Worm (Caenorhabditis elegans): Measurements from ENCODE around the gene F07G6.5.
"Not testable (repeated sequence)": the region's sequence is repeated elsewhere in the genome, so short reads cannot be mapped to it uniquely, and the experiment has no call there.

F07G6.5 gene

ce11 chrX:1675147-1675546 lies 31.3 kb downstream of the F07G6.5 start:
- TF ChIP-seq B0261.1 (tag; optimal IDR thresholded peaks at IDR 0.05), result peak; percentile 56
- TF ChIP-seq ztf-25 (GFP tag; IDR thresholded peaks at IDR 0.05), result 0 out of 2 replicates have a peak, but pooled peaks have one; percentile 49
- TF ChIP-seq rpc-1 (optimal IDR thresholded peaks at IDR 0.05), result peak; percentile 51
- peak; percentile 80 for TF ChIP-seq rpc-1 (tag; optimal IDR thresholded peaks at IDR 0.05)
- peak; percentile 26 for TF ChIP-seq snpc-3.4 (tag; optimal IDR thresholded peaks at IDR 0.05)
- peak; percentile 67; the same call in 1 of the 2 replicates for TF ChIP-seq lin-26 (GFP tag; IDR thresholded peaks at IDR 0.05)
- TF ChIP-seq die-1 (tag; optimal IDR thresholded peaks at IDR 0.05), result peak; percentile 45
- 0 out of 2 replicates have a peak, but pooled peaks have one; percentile 22 for TF ChIP-seq ceh-91 (GFP tag; IDR thresholded peaks at IDR 0.05)
- peak; percentile 53 for TF ChIP-seq dox-1 (GFP tag; IDR thresholded peaks at IDR 0.05)
- peak; percentile 8 for TF ChIP-seq ztf-18 (tag; optimal IDR thresholded peaks at IDR 0.05)
- peak; percentile 70 for TF ChIP-seq him-1 (tag; optimal IDR thresholded peaks at IDR 0.05)
- peak; percentile 76 for TF ChIP-seq D2030.7 (GFP tag; IDR thresholded peaks at IDR 0.05)
- 0 out of 2 replicates have a peak, but pooled peaks have one; percentile 49 for TF ChIP-seq egl-18 (GFP tag; IDR thresholded peaks at IDR 0.05)
- peak; percentile 15 for TF ChIP-seq snpc-4 (GFP tag; optimal IDR thresholded peaks at IDR 0.05)
- TF ChIP-seq snpc-4 (tag; optimal IDR thresholded peaks at IDR 0.05), result not testable (repeated sequence)
- TF ChIP-seq tbp1 (GFP tag; optimal IDR thresholded peaks at IDR 0.05), result peak; percentile 77
- peak; percentile 58; the same call in 1 of the 2 replicates for TF ChIP-seq egl-44 (GFP tag; IDR thresholded peaks at IDR 0.05)
- peak; percentile 11 for TF ChIP-seq snpc-1.3 (tag; optimal IDR thresholded peaks at IDR 0.05; ENCODE audit: insufficient read depth)

DNA sequence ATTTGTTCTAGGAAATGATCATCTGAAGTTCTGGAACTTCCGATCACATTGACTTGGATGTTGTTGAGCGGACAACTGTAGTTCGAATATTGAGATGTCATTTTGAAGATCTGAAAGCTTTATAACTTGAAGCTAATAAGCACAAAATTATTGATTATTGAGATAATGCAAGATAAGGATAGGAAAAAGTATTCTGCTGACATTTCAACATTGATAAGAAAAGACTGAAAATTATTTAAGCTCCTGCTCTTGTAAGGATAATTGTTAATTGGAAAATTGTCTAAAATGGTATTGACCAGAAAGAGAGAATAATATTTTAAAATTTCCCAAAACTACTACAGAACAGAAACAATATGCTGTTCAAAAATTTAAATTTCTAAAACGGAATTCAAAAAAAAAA lies 32.4 kb downstream of the F07G6.5 start, which contains the start of gene tbx-31:
tbx-31 (minus strand) TSS at position 101 of the 400 bp plus-strand sequence.
- TF ChIP-seq F39B2.1 (GFP tag; IDR thresholded peaks at IDR 0.05) (no peak), ets-4 (GFP tag; optimal IDR thresholded peaks at IDR 0.05) (no peak), him-1 (tag; optimal IDR thresholded peaks at IDR 0.05) (no peak), Y79H2A.3 (GFP tag; conservative IDR thresholded peaks at IDR 0.05) (no peak), madf-10 (tag; optimal IDR thresholded peaks at IDR 0.05) (no peak), F57C9.4 (tag; optimal IDR thresholded peaks at IDR 0.05) (no peak), nhr-179 (tag; optimal IDR thresholded peaks at IDR 0.05) (no peak), snpc-4 (GFP tag; optimal IDR thresholded peaks at IDR 0.05) (no peak), snpc-4 (tag; optimal IDR thresholded peaks at IDR 0.05) (no peak), madf-6 (GFP tag; IDR thresholded peaks at IDR 0.05) (no peak)

DNA sequence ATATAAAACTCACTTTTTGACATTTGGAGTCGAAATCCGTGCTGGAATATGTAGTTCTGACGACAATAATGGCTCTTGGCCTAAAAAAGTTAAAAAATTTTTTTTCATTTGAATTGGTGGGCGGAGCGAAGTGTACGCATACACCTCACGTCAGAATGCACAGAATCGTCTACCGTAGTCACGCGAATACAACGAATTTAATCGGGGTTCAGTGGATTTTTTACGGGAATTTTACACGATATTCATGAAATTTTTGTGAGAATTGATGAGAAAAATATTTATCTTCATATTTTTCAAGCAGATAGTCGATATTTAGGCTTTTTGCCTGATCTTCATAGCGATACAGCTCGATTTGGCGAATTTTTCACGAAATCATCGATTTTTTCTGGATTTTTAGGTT lies 37.7 kb downstream of the F07G6.5 start, which contains the start of gene R09H3.3:
R09H3.3 (minus strand) TSS at position 101 of the 400 bp plus-strand sequence.
- TF ChIP-seq T26A5.8 (tag; optimal IDR thresholded peaks at IDR 0.05), result no peak
- TF ChIP-seq egl-44 (GFP tag; IDR thresholded peaks at IDR 0.05), result no peak

- no peak for TF ChIP-seq akir-1 (GFP tag; optimal IDR thresholded peaks at IDR 0.05)
- no peak for TF ChIP-seq F22D6.2 (tag; optimal IDR thresholded peaks at IDR 0.05)
- TF ChIP-seq ccch-3 (GFP tag; optimal IDR thresholded peaks at IDR 0.05), result no peak
These were observed 39.4 kb downstream of the F07G6.5 start for ce11 chrX:1667056-1667455.

- TF ChIP-seq lag-1 (GFP tag; IDR thresholded peaks at IDR 0.05), result no peak
- no peak for TF ChIP-seq lsy-27 (tag; optimal IDR thresholded peaks at IDR 0.05; ENCODE audit: borderline replicate concordance, insufficient read depth)
- no peak for TF ChIP-seq hlh-12 (tag; optimal IDR thresholded peaks at IDR 0.05)
- no peak for TF ChIP-seq ceh-79 (tag; optimal IDR thresholded peaks at IDR 0.05)
- no peak for TF ChIP-seq aptf-3 (GFP tag; IDR thresholded peaks at IDR 0.05)
- TF ChIP-seq F57A8.1 (GFP tag; optimal IDR thresholded peaks at IDR 0.05), result no peak
- no peak for TF ChIP-seq hsf-1 (GFP tag; IDR thresholded peaks at IDR 0.05)
- TF ChIP-seq cebp-1 (GFP tag; IDR thresholded peaks at IDR 0.05), result no peak
- TF ChIP-seq cebp-1 (tag; optimal IDR thresholded peaks at IDR 0.05), result no peak
- no peak for TF ChIP-seq akir-1 (GFP tag; optimal IDR thresholded peaks at IDR 0.05)
- TF ChIP-seq K12H6.12 (tag; optimal IDR thresholded peaks at IDR 0.05), result no peak
- no peak for TF ChIP-seq F22D6.2 (tag; optimal IDR thresholded peaks at IDR 0.05)
- no peak for TF ChIP-seq ztf-25 (GFP tag; IDR thresholded peaks at IDR 0.05)
- TF ChIP-seq Y95B8A.8 (GFP tag; IDR thresholded peaks at IDR 0.05), result no peak
- no peak for TF ChIP-seq hmg-20 (GFP tag; IDR thresholded peaks at IDR 0.05)
- no peak for TF ChIP-seq F39B2.1 (GFP tag; IDR thresholded peaks at IDR 0.05)
- no peak for TF ChIP-seq ceh-100 (GFP tag; IDR thresholded peaks at IDR 0.05)
These were observed 41.5 kb downstream of the F07G6.5 start, which contains the start of gene R09H3.2 for ce11 chrX:1664925-1665324. TSS of gene R09H3.2 (minus strand) at chrX:1665025.

All from whole organism, young adult.